Fruit fly (Drosophila melanogaster) whole organism, embryonic: Measurements from ENCODE around the gene Prtl99C.

Experiments used
- Bteb2 ChIP-seq: fragments of 200-800 bp; sonication (Bioruptor generic); optimal IDR thresholded peaks from 2 replicates; lab custom pipeline; 2016; ENCODE audit warnings: missing biosample characterization, missing genetic modification characterization
- CG10959 ChIP-seq: fragments of 200-800 bp; sonication (Bioruptor generic); IDR thresholded peaks from 2 replicates; pipeline ENCODE4 v1.3.6; 2022; ENCODE audit warnings: missing biosample characterization, missing genetic modification characterization
- CG11085 ChIP-seq: fragments of 200-800 bp; sonication (Bioruptor generic); IDR thresholded peaks from 2 replicates; pipeline ENCODE4 v1.3.6; 2022; ENCODE audit warnings: missing biosample characterization, missing genetic modification characterization
- CG12071 ChIP-seq: fragments of 200-800 bp; sonication (Bioruptor generic); optimal IDR thresholded peaks from 3 replicates; lab custom pipeline; 2018; ENCODE audit warnings: missing biosample characterization, mild to moderate bottlenecking, missing genetic modification characterization
- CG12155 ChIP-seq: fragments of 200-800 bp; sonication (Bioruptor generic); optimal IDR thresholded peaks from 3 replicates; lab custom pipeline; 2016; ENCODE audit warnings: missing biosample characterization, missing genetic modification characterization
- CG13296 ChIP-seq: fragments of 200-800 bp; sonication (Bioruptor generic); optimal IDR thresholded peaks from 3 replicates; lab custom pipeline; 2018; ENCODE audit warnings: missing biosample characterization, mild to moderate bottlenecking, missing genetic modification characterization
- CG13424 ChIP-seq: fragments of 200-800 bp; sonication (Bioruptor generic); optimal IDR thresholded peaks from 2 replicates; lab custom pipeline; 2019; ENCODE audit warnings: missing biosample characterization, mild to moderate bottlenecking, missing genetic modification characterization, moderate library complexity
- CG16815 ChIP-seq: fragments of 200-800 bp; sonication (Bioruptor generic); optimal IDR thresholded peaks from 3 replicates; lab custom pipeline; 2017; ENCODE audit warnings: missing biosample characterization, mild to moderate bottlenecking, missing genetic modification characterization
- CG1832 ChIP-seq: fragments of 200-800 bp; sonication (Bioruptor generic); optimal IDR thresholded peaks from 2 replicates; lab custom pipeline; 2017; ENCODE audit warnings: missing biosample characterization, mild to moderate bottlenecking, missing genetic modification characterization, inconsistent platforms
- CG2202 ChIP-seq: fragments of 200-800 bp; sonication (Bioruptor generic); optimal IDR thresholded peaks from 2 replicates; lab custom pipeline; 2018; ENCODE audit warnings: missing biosample characterization, mild to moderate bottlenecking, missing genetic modification characterization
- CG31365 ChIP-seq: fragments of 200-800 bp; sonication (Bioruptor generic); optimal IDR thresholded peaks from 2 replicates; lab custom pipeline; 2018; ENCODE audit warnings: missing biosample characterization, mild to moderate bottlenecking, missing genetic modification characterization
- CG31388 ChIP-seq: fragments of 200-800 bp; sonication (Bioruptor generic); optimal IDR thresholded peaks from 2 replicates; lab custom pipeline; 2016; ENCODE audit warnings: missing biosample characterization, missing genetic modification characterization
- CG3163 ChIP-seq: fragments of 200-800 bp; sonication (Bioruptor generic); optimal IDR thresholded peaks from 3 replicates; lab custom pipeline; 2016; ENCODE audit warnings: missing biosample characterization, missing genetic modification characterization
- CG4424 ChIP-seq: fragments of 200-800 bp; sonication (Bioruptor generic); optimal IDR thresholded peaks from 3 replicates; lab custom pipeline; 2016; ENCODE audit warnings: missing biosample characterization, missing genetic modification characterization
- CG4617 ChIP-seq: fragments of 200-800 bp; sonication (Bioruptor generic); optimal IDR thresholded peaks from 3 replicates; lab custom pipeline; 2016; ENCODE audit warnings: missing biosample characterization, missing genetic modification characterization, borderline replicate concordance
- CG6272 ChIP-seq: fragments of 200-800 bp; sonication (Bioruptor generic); IDR thresholded peaks from 2 replicates; pipeline ENCODE4 v1.3.6; 2022; ENCODE audit warnings: missing biosample characterization, missing genetic modification characterization
- CG8359 ChIP-seq: fragments of 200-800 bp; sonication (Bioruptor generic); optimal IDR thresholded peaks from 2 replicates; lab custom pipeline; 2017; ENCODE audit warnings: missing biosample characterization, mild to moderate bottlenecking, missing genetic modification characterization, borderline replicate concordance
- CG8388 ChIP-seq: fragments of 200-800 bp; sonication (Bioruptor generic); optimal IDR thresholded peaks from 2 replicates; lab custom pipeline; 2019; ENCODE audit warnings: missing biosample characterization, mild to moderate bottlenecking, missing genetic modification characterization, moderate library complexity
- CG9817 ChIP-seq: fragments of 200-800 bp; sonication (Bioruptor generic); optimal IDR thresholded peaks from 2 replicates; lab custom pipeline; 2018; ENCODE audit warnings: missing biosample characterization, mild to moderate bottlenecking, missing genetic modification characterization, moderate library complexity
- CG9932 ChIP-seq: fragments of 200-800 bp; sonication (Bioruptor generic); IDR thresholded peaks from 2 replicates; pipeline ENCODE4 v1.3.6; 2022; ENCODE audit warnings: missing biosample characterization, missing genetic modification characterization
- Camta ChIP-seq: fragments of 200-800 bp; sonication (Bioruptor generic); optimal IDR thresholded peaks from 2 replicates; lab custom pipeline; 2016; ENCODE audit warnings: missing biosample characterization, missing genetic modification characterization
- Gsc ChIP-seq: fragments of 200-800 bp; sonication (Bioruptor generic); IDR thresholded peaks from 2 replicates; pipeline ENCODE4 v1.3.6; 2022; ENCODE audit warnings: missing biosample characterization, missing genetic modification characterization
- Gug ChIP-seq: fragments of 200-800 bp; sonication (Bioruptor generic); IDR thresholded peaks from 4 replicates; pipeline ENCODE4 v1.3.6; 2022; ENCODE audit warnings: missing biosample characterization, missing genetic modification characterization
- Hr51 ChIP-seq, 2 experiments: fragments of 200-800 bp; sonication (Bioruptor generic); optimal IDR thresholded peaks; 2 replicates in 1 of 2; 3 replicates in 1 of 2; lab custom pipeline; 2016 to 2018; ENCODE audit warnings: missing biosample characterization in 2 of 2, missing genetic modification characterization in 2 of 2, mild to moderate bottlenecking in 1 of 2, moderate library complexity in 1 of 2
- Jarid2 ChIP-seq: fragments of 200-800 bp; sonication (Bioruptor generic); optimal IDR thresholded peaks from 3 replicates; lab custom pipeline; 2017; ENCODE audit warnings: mild to moderate bottlenecking, missing biosample characterization, missing genetic modification reagents, missing genetic modification characterization
- MESR4 ChIP-seq: fragments of 200-800 bp; sonication (Bioruptor generic); optimal IDR thresholded peaks from 2 replicates; lab custom pipeline; 2018; ENCODE audit warnings: missing biosample characterization, mild to moderate bottlenecking, missing genetic modification characterization, moderate library complexity
- NK7.1 ChIP-seq: fragments of 200-800 bp; sonication (Bioruptor generic); optimal IDR thresholded peaks from 3 replicates; lab custom pipeline; 2016; ENCODE audit warnings: missing biosample characterization, missing genetic modification characterization
- Oli ChIP-seq: fragments of 200-800 bp; sonication (Bioruptor generic); optimal IDR thresholded peaks from 2 replicates; lab custom pipeline; 2018; ENCODE audit warnings: missing biosample characterization, mild to moderate bottlenecking, missing genetic modification characterization, moderate library complexity
- Opbp ChIP-seq: fragments of 200-800 bp; sonication (Bioruptor generic); IDR thresholded peaks from 3 replicates; pipeline ENCODE4 v1.3.6; 2022; ENCODE audit warnings: missing biosample characterization, missing genetic modification characterization; ENCODE audit not compliant: partially characterized antibody
- Poxn ChIP-seq: fragments of 200-800 bp; sonication (Bioruptor generic); IDR thresholded peaks from 2 replicates; pipeline ENCODE4 v1.3.6; 2022; ENCODE audit warnings: missing biosample characterization, missing genetic modification characterization
- Ravus ChIP-seq: fragments of 200-800 bp; sonication (Bioruptor generic); IDR thresholded peaks from 2 replicates; pipeline ENCODE4 v1.3.6; 2022; ENCODE audit warnings: missing biosample characterization, missing genetic modification characterization
- Tbp ChIP-seq: fragments of >200 bp; optimal IDR thresholded peaks from 2 replicates; lab custom pipeline; 2018; ENCODE audit warnings: missing biosample characterization, missing genetic modification characterization
- Xrp1 ChIP-seq: fragments of 200-800 bp; sonication (Bioruptor generic); IDR thresholded peaks from 2 replicates; pipeline ENCODE4 v1.3.6; 2022; ENCODE audit warnings: missing biosample characterization, missing genetic modification characterization
- aop ChIP-seq: fragments of 200-800 bp; sonication (Bioruptor generic); IDR thresholded peaks from 2 replicates; pipeline ENCODE4 v1.3.6; 2022; ENCODE audit warnings: missing biosample characterization, missing genetic modification characterization
- br ChIP-seq: fragments of >200 bp; optimal IDR thresholded peaks from 2 replicates; lab custom pipeline; 2017
- dmrt99B ChIP-seq: fragments of 200-800 bp; sonication (Bioruptor generic); optimal IDR thresholded peaks from 2 replicates; lab custom pipeline; 2018; ENCODE audit warnings: missing biosample characterization, mild to moderate bottlenecking, missing genetic modification characterization, moderate library complexity
- dpn ChIP-seq, 2 experiments: fragments of 200-800 bp; sonication (Bioruptor generic); optimal IDR thresholded peaks; 3 replicates each; lab custom pipeline; 2016; ENCODE audit warnings: missing biosample characterization in 2 of 2, missing genetic modification characterization in 2 of 2
- fd64A ChIP-seq: fragments of 200-800 bp; sonication (Bioruptor generic); optimal IDR thresholded peaks from 3 replicates; lab custom pipeline; 2018; ENCODE audit warnings: missing biosample characterization, mild to moderate bottlenecking, missing genetic modification characterization
- hkb ChIP-seq, 2 experiments: fragments of 200-800 bp in 1 of 2; fragments of >200 bp in 1 of 2; sonication (Bioruptor generic) in 1 of 2; IDR thresholded peaks in 1 of 2; optimal IDR thresholded peaks in 1 of 2; 2 replicates each; pipeline versions ENCODE4 v1.3.6 to Lab custom; 2017 to 2022; ENCODE audit warnings: missing biosample characterization in 1 of 2, missing genetic modification characterization in 1 of 2
- knrl ChIP-seq: fragments of 200-800 bp; sonication (Bioruptor generic); IDR thresholded peaks from 3 replicates; pipeline ENCODE4 v1.3.6; 2022; ENCODE audit warnings: missing biosample characterization, missing genetic modification characterization; ENCODE audit not compliant: partially characterized antibody
- lbe ChIP-seq: fragments of 200-800 bp; sonication (Bioruptor generic); optimal IDR thresholded peaks from 2 replicates; lab custom pipeline; 2016; ENCODE audit warnings: missing biosample characterization, mild to moderate bottlenecking, missing genetic modification characterization
- lov ChIP-seq, 2 experiments: fragments of 200-800 bp in 1 of 2; fragments of >200 bp in 1 of 2; sonication (Bioruptor generic) in 1 of 2; IDR thresholded peaks in 1 of 2; optimal IDR thresholded peaks in 1 of 2; 2 replicates in 1 of 2; 3 replicates in 1 of 2; pipeline versions ENCODE4 v1.3.6 to Lab custom; 2017 to 2022; ENCODE audit warnings: missing biosample characterization in 1 of 2, missing genetic modification characterization in 1 of 2
- nom ChIP-seq: fragments of 200-800 bp; sonication (Bioruptor generic); optimal IDR thresholded peaks from 2 replicates; lab custom pipeline; 2017; ENCODE audit warnings: missing biosample characterization, missing genetic modification characterization, mild to moderate bottlenecking, moderate library complexity, missing genetic modification reagents
- prd ChIP-seq, 3 experiments: fragments of >200 bp in 2 of 3; fragments of 200-800 bp in 1 of 3; sonication (Bioruptor generic) in 1 of 3; optimal IDR thresholded peaks in 2 of 3; IDR thresholded peaks in 1 of 3; 2 replicates in 2 of 3; 3 replicates in 1 of 3; pipeline versions ENCODE4 v1.3.6 to Lab custom; 2017 to 2022; ENCODE audit warnings: missing biosample characterization in 1 of 3, missing genetic modification characterization in 1 of 3
- ranshi ChIP-seq: fragments of 200-800 bp; sonication (Bioruptor generic); IDR thresholded peaks from 2 replicates; pipeline ENCODE4 v1.3.6; 2022; ENCODE audit warnings: missing biosample characterization, missing genetic modification characterization
- sob ChIP-seq: fragments of 200-800 bp; sonication (Bioruptor generic); IDR thresholded peaks from 2 replicates; pipeline ENCODE4 v1.3.6; 2022; ENCODE audit warnings: missing biosample characterization, missing genetic modification characterization
- trh ChIP-seq: fragments of 200-800 bp; sonication (Bioruptor generic); optimal IDR thresholded peaks from 2 replicates; lab custom pipeline; 2016; ENCODE audit warnings: missing biosample characterization, missing genetic modification characterization
- twi ChIP-seq: fragments of 200-800 bp; optimal IDR thresholded peaks from 2 replicates; lab custom pipeline; 2019; ENCODE audit warnings: missing biosample characterization, mild to moderate bottlenecking, missing genetic modification characterization, moderate library complexity
- unc-4 ChIP-seq: fragments of 200-800 bp; sonication (Bioruptor generic); IDR thresholded peaks from 2 replicates; pipeline ENCODE4 v1.3.6; 2022; ENCODE audit warnings: missing biosample characterization, missing genetic modification characterization; ENCODE audit not compliant: partially characterized antibody
- zen2 ChIP-seq: fragments of 200-800 bp; sonication (Bioruptor generic); IDR thresholded peaks from 3 replicates; pipeline ENCODE4 v1.3.6; 2022; ENCODE audit warnings: missing biosample characterization, missing genetic modification characterization; ENCODE audit not compliant: partially characterized antibody

The Prtl99C gene

dm6 chr3R:29830925-29831324 is 4.8 kb upstream of the Prtl99C start (continued):
- TF ChIP-seq Oli (tag; lab: Kevin White, UChicago) = no peak
- TF ChIP-seq CG2202 (tag; lab: Kevin White, UChicago) = no peak
- TF ChIP-seq NK7.1 (GFP tag; lab: Kevin White, UChicago) = no peak
- no peak for TF ChIP-seq aop
- TF ChIP-seq sob (GFP tag; lab: Robert Waterston, UW) = no peak
- no peak for TF ChIP-seq CG16815
- TF ChIP-seq CG10959 = no peak
- no peak for TF ChIP-seq dpn (GFP tag; optimal IDR thresholded peaks at IDR 0.05; lab: Kevin White, UChicago)
- no peak for TF ChIP-seq lbe (GFP tag; lab: Kevin White, UChicago)
- TF ChIP-seq trh (GFP tag; lab: Kevin White, UChicago) = no peak
- no peak for TF ChIP-seq Camta (GFP tag; lab: Kevin White, UChicago)
- TF ChIP-seq CG9932 (GFP tag; lab: Robert Waterston, UW) = no peak
- TF ChIP-seq CG8359 (GFP tag; lab: Kevin White, UChicago) = peak; percentile 66
- peak; percentile 62 for TF ChIP-seq CG12071 (GFP tag; lab: Kevin White, UChicago)
- TF ChIP-seq Hr51 (GFP tag; optimal IDR thresholded peaks at IDR 0.05; lab: Kevin White, UChicago) = no peak
- no peak for TF ChIP-seq CG9817 (tag; lab: Kevin White, UChicago)
- no peak for TF ChIP-seq Poxn (GFP tag; lab: Robert Waterston, UW)
- no peak for TF ChIP-seq lov (optimal IDR thresholded peaks at IDR 0.05; lab: Kevin White, UChicago)
- TF ChIP-seq lov (GFP tag; IDR thresholded peaks at IDR 0.05; lab: Robert Waterston, UW) = no peak
- TF ChIP-seq fd64A (GFP tag; lab: Kevin White, UChicago) = peak; percentile 87
- no peak for TF ChIP-seq nom (GFP tag; lab: Kevin White, UChicago)
- no peak for TF ChIP-seq CG11085 (GFP tag; lab: Robert Waterston, UW)
- TF ChIP-seq Bteb2 (GFP tag; lab: Kevin White, UChicago) = no peak
- no peak for TF ChIP-seq Opbp (GFP tag; lab: Robert Waterston, UW)
- TF ChIP-seq CG1832 = no peak
- peak; percentile 62 for TF ChIP-seq CG31365
- TF ChIP-seq zen2 (GFP tag; lab: Robert Waterston, UW) = no peak
- TF ChIP-seq Tbp = no peak
- no peak for TF ChIP-seq br (lab: Kevin White, UChicago)
- no peak for TF ChIP-seq CG12155 (GFP tag; lab: Kevin White, UChicago)
- TF ChIP-seq ranshi (GFP tag; lab: Robert Waterston, UW) = no peak
- no peak for TF ChIP-seq CG31388
- no peak for TF ChIP-seq knrl (GFP tag; lab: Robert Waterston, UW)
- TF ChIP-seq CG13424 (tag; lab: Kevin White, UChicago) = no peak
- TF ChIP-seq Gug (GFP tag; lab: Robert Waterston, UW) = no peak
- no peak for TF ChIP-seq CG8388 (GFP tag; lab: Kevin White, UChicago)
- TF ChIP-seq CG4617 (GFP tag; lab: Kevin White, UChicago) = no peak
- peak; percentile 15 for TF ChIP-seq CG4424 (GFP tag; lab: Kevin White, UChicago)
- TF ChIP-seq prd (optimal IDR thresholded peaks at IDR 0.05; lab: Kevin White, UChicago) = no peak
- no peak for TF ChIP-seq prd (GFP tag; IDR thresholded peaks at IDR 0.05; lab: Robert Waterston, UW)
- no peak for TF ChIP-seq unc-4 (GFP tag; lab: Robert Waterston, UW)
- no peak for TF ChIP-seq dmrt99B (tag; lab: Kevin White, UChicago)
- peak; percentile 69 for TF ChIP-seq Xrp1
- no peak for TF ChIP-seq twi
- no peak for TF ChIP-seq Gsc
- TF ChIP-seq CG6272 (GFP tag; lab: Robert Waterston, UW) = no peak
- no peak for TF ChIP-seq Ravus
- no peak for TF ChIP-seq MESR4 (GFP tag; lab: Kevin White, UChicago)
- TF ChIP-seq CG13296 (GFP tag; lab: Kevin White, UChicago) = no peak
- peak; percentile 15 for TF ChIP-seq Jarid2 (GFP tag; lab: Kevin White, UChicago)
- TF ChIP-seq CG3163 (GFP tag; lab: Kevin White, UChicago) = no peak
- TF ChIP-seq hkb (optimal IDR thresholded peaks at IDR 0.05; lab: Kevin White, UChicago) = no peak
- TF ChIP-seq hkb (GFP tag; IDR thresholded peaks at IDR 0.05; lab: Robert Waterston, UW) = 0 out of 2 replicates have a peak, but pooled peaks have one; percentile 16
